Fruit fly (Drosophila melanogaster) whole organism, embryonic: Measurements from ENCODE around the gene puc.

Experiments
- B-H2 ChIP-seq: fragments of 200-800 bp; sonication (Bioruptor generic); optimal IDR thresholded peaks from 2 replicates; lab custom pipeline; 2018; ENCODE audit warnings: missing biosample characterization, mild to moderate bottlenecking, missing genetic modification characterization
- CG10147 ChIP-seq: fragments of 200-800 bp; sonication (Bioruptor generic); optimal IDR thresholded peaks from 2 replicates; lab custom pipeline; 2019; ENCODE audit warnings: missing biosample characterization, mild to moderate bottlenecking, missing genetic modification characterization, moderate library complexity
- CG10431 ChIP-seq: fragments of 200-800 bp; sonication (Bioruptor generic); optimal IDR thresholded peaks from 3 replicates; lab custom pipeline; 2018; ENCODE audit warnings: missing biosample characterization, mild to moderate bottlenecking, missing genetic modification characterization
- CG10979 ChIP-seq: fragments of 200-800 bp; sonication (Bioruptor generic); optimal IDR thresholded peaks from 2 replicates; lab custom pipeline; 2018; ENCODE audit warnings: missing biosample characterization, mild to moderate bottlenecking, missing genetic modification characterization, moderate library complexity
- CG11085 ChIP-seq: fragments of 200-800 bp; sonication (Bioruptor generic); IDR thresholded peaks from 2 replicates; pipeline ENCODE4 v1.3.6; 2022; ENCODE audit warnings: missing biosample characterization, missing genetic modification characterization
- CG11560 ChIP-seq: fragments of 200-800 bp; sonication (Bioruptor generic); IDR thresholded peaks from 3 replicates; pipeline ENCODE4 v1.3.6; 2022; ENCODE audit warnings: missing biosample characterization, missing genetic modification characterization
- CG11695 ChIP-seq: fragments of 200-800 bp; sonication (Bioruptor generic); IDR thresholded peaks from 3 replicates; pipeline ENCODE4 v1.3.6; 2022; ENCODE audit warnings: missing biosample characterization, missing genetic modification characterization
- CG12071 ChIP-seq: fragments of 200-800 bp; sonication (Bioruptor generic); optimal IDR thresholded peaks from 3 replicates; lab custom pipeline; 2018; ENCODE audit warnings: missing biosample characterization, mild to moderate bottlenecking, missing genetic modification characterization
- CG12299 ChIP-seq: fragments of 200-800 bp; sonication (Bioruptor generic); optimal IDR thresholded peaks from 2 replicates; lab custom pipeline; 2018; ENCODE audit warnings: missing biosample characterization, mild to moderate bottlenecking, missing genetic modification characterization
- CG1603 ChIP-seq: fragments of 200-800 bp; sonication (Bioruptor generic); optimal IDR thresholded peaks from 2 replicates; lab custom pipeline; 2019; ENCODE audit warnings: missing biosample characterization, mild to moderate bottlenecking, missing genetic modification characterization, moderate library complexity
- CG16813 ChIP-seq: fragments of 200-800 bp; sonication (Bioruptor generic); IDR thresholded peaks from 3 replicates; pipeline ENCODE4 v1.3.6; 2022; ENCODE audit warnings: missing biosample characterization, missing genetic modification characterization; ENCODE audit not compliant: partially characterized antibody
- CG32767 ChIP-seq: fragments of 200-800 bp; sonication (Bioruptor generic); IDR thresholded peaks from 2 replicates; pipeline ENCODE4 v1.3.6; 2022; ENCODE audit warnings: missing biosample characterization, missing genetic modification characterization
- CG34224 ChIP-seq: fragments of 200-800 bp; sonication (Bioruptor generic); IDR thresholded peaks from 3 replicates; pipeline ENCODE4 v1.3.6; 2022; ENCODE audit warnings: missing biosample characterization, missing genetic modification characterization; ENCODE audit not compliant: partially characterized antibody
- CG4282 ChIP-seq: fragments of 200-800 bp; sonication (Bioruptor generic); optimal IDR thresholded peaks from 2 replicates; lab custom pipeline; 2016; ENCODE audit warnings: missing biosample characterization, missing genetic modification characterization
- CG4617 ChIP-seq: fragments of 200-800 bp; sonication (Bioruptor generic); optimal IDR thresholded peaks from 3 replicates; lab custom pipeline; 2016; ENCODE audit warnings: missing biosample characterization, missing genetic modification characterization, borderline replicate concordance
- CG5953 ChIP-seq: fragments of 200-800 bp; sonication (Bioruptor generic); IDR thresholded peaks from 2 replicates; pipeline ENCODE4 v1.3.6; 2022; ENCODE audit warnings: missing biosample characterization, missing genetic modification characterization
- CG6254 ChIP-seq: fragments of 200-800 bp; sonication (Bioruptor generic); optimal IDR thresholded peaks from 3 replicates; lab custom pipeline; 2017; ENCODE audit warnings: mild to moderate bottlenecking, missing biosample characterization, missing genetic modification reagents, missing genetic modification characterization
- CG6272 ChIP-seq: fragments of 200-800 bp; sonication (Bioruptor generic); IDR thresholded peaks from 2 replicates; pipeline ENCODE4 v1.3.6; 2022; ENCODE audit warnings: missing biosample characterization, missing genetic modification characterization
- CG6765 ChIP-seq: fragments of 200-800 bp; sonication (Bioruptor generic); optimal IDR thresholded peaks from 3 replicates; lab custom pipeline; 2017; ENCODE audit warnings: missing biosample characterization, mild to moderate bottlenecking, missing genetic modification characterization
- CG7987 ChIP-seq: fragments of 200-800 bp; sonication (Bioruptor generic); optimal IDR thresholded peaks from 2 replicates; lab custom pipeline; 2018; ENCODE audit warnings: missing biosample characterization, mild to moderate bottlenecking, missing genetic modification characterization, moderate library complexity
- CG8765 ChIP-seq: fragments of 200-800 bp; sonication (Bioruptor generic); IDR thresholded peaks from 2 replicates; pipeline ENCODE4 v1.3.6; 2022; ENCODE audit warnings: missing biosample characterization, missing genetic modification characterization
- Chrac-16 ChIP-seq: fragments of 200-800 bp; sonication (Bioruptor generic); optimal IDR thresholded peaks from 3 replicates; lab custom pipeline; 2016; ENCODE audit warnings: missing biosample characterization, missing genetic modification characterization
- Dip3 ChIP-seq: fragments of 200-800 bp; sonication (Bioruptor generic); optimal IDR thresholded peaks from 3 replicates; lab custom pipeline; 2016; ENCODE audit warnings: missing biosample characterization, missing genetic modification characterization
- Dp ChIP-seq: fragments of 200-800 bp; sonication (Bioruptor generic); optimal IDR thresholded peaks from 2 replicates; lab custom pipeline; 2018; ENCODE audit warnings: missing biosample characterization, mild to moderate bottlenecking, missing genetic modification characterization, moderate library complexity
- Eip74EF ChIP-seq, 2 experiments: fragments of 200-800 bp in 1 of 2; fragments of >200 bp in 1 of 2; sonication (Bioruptor generic) in 1 of 2; optimal IDR thresholded peaks; 2 replicates each; lab custom pipeline; 2017 to 2019; ENCODE audit warnings: missing biosample characterization in 2 of 2, missing genetic modification characterization in 2 of 2, mild to moderate bottlenecking in 1 of 2, moderate library complexity in 1 of 2
- HLH4C ChIP-seq: fragments of 200-800 bp; sonication (Bioruptor generic); IDR thresholded peaks from 3 replicates; pipeline ENCODE4 v1.3.6; 2022; ENCODE audit warnings: missing biosample characterization, missing genetic modification characterization; ENCODE audit not compliant: partially characterized antibody
- Hmx ChIP-seq: fragments of 200-800 bp; sonication (Bioruptor generic); optimal IDR thresholded peaks from 2 replicates; lab custom pipeline; 2016; ENCODE audit warnings: missing biosample characterization, missing genetic modification characterization
- Nf-YC ChIP-seq: fragments of 200-800 bp; optimal IDR thresholded peaks from 3 replicates; lab custom pipeline; 2019; ENCODE audit warnings: missing biosample characterization, mild to moderate bottlenecking, missing genetic modification characterization, moderate library complexity
- Sry-β ChIP-seq: fragments of 200-800 bp; sonication (Bioruptor generic); optimal IDR thresholded peaks from 2 replicates; lab custom pipeline; 2018; ENCODE audit warnings: missing biosample characterization, mild to moderate bottlenecking, missing genetic modification characterization, moderate library complexity
- Stat92E ChIP-seq, 3 experiments: fragments of >200 bp in 2 of 3; fragments of 200-800 bp in 1 of 3; sonication (Bioruptor generic) in 1 of 3; optimal IDR thresholded peaks; 2 replicates each; lab custom pipeline; 2017 to 2019; ENCODE audit warnings: missing biosample characterization in 3 of 3, missing genetic modification characterization in 3 of 3, mild to moderate bottlenecking in 1 of 3, moderate library complexity in 1 of 3
- Trl ChIP-seq, 3 experiments: fragments of >200 bp in 2 of 3; fragments of 200-800 bp in 1 of 3; sonication (Bioruptor generic) in 1 of 3; optimal IDR thresholded peaks; 2 replicates in 1 of 3; 3 replicates in 2 of 3; lab custom pipeline; 2016 to 2017; ENCODE audit warnings: missing biosample characterization in 1 of 3, missing genetic modification characterization in 1 of 3
- al ChIP-seq: fragments of 200-800 bp; sonication (Bioruptor generic); IDR thresholded peaks from 2 replicates; pipeline ENCODE4 v1.3.6; 2022; ENCODE audit warnings: missing biosample characterization, missing genetic modification characterization
- dan ChIP-seq: fragments of 200-800 bp; sonication (Bioruptor generic); IDR thresholded peaks from 2 replicates; pipeline ENCODE4 v1.3.6; 2022; ENCODE audit warnings: missing biosample characterization, missing genetic modification characterization
- dmrt99B ChIP-seq: fragments of 200-800 bp; sonication (Bioruptor generic); optimal IDR thresholded peaks from 2 replicates; lab custom pipeline; 2018; ENCODE audit warnings: missing biosample characterization, mild to moderate bottlenecking, missing genetic modification characterization, moderate library complexity
- fd64A ChIP-seq: fragments of 200-800 bp; sonication (Bioruptor generic); optimal IDR thresholded peaks from 3 replicates; lab custom pipeline; 2018; ENCODE audit warnings: missing biosample characterization, mild to moderate bottlenecking, missing genetic modification characterization
- fru ChIP-seq: fragments of >200 bp; optimal IDR thresholded peaks from 2 replicates; lab custom pipeline; 2017
- ftz-f1 ChIP-seq: fragments of 200-800 bp; sonication (Bioruptor generic); optimal IDR thresholded peaks from 2 replicates; lab custom pipeline; 2016; ENCODE audit warnings: missing biosample characterization, missing genetic modification characterization
- gro ChIP-seq: fragments of 200-800 bp; sonication (Bioruptor generic); optimal IDR thresholded peaks from 2 replicates; lab custom pipeline; 2016; ENCODE audit warnings: missing biosample characterization, missing genetic modification characterization
- repo ChIP-seq: fragments of 200-800 bp; sonication (Bioruptor generic); optimal IDR thresholded peaks from 2 replicates; lab custom pipeline; 2016; ENCODE audit warnings: missing biosample characterization, missing genetic modification characterization
- salm ChIP-seq: fragments of 200-800 bp; sonication (Bioruptor generic); optimal IDR thresholded peaks from 2 replicates; lab custom pipeline; 2018; ENCODE audit warnings: missing biosample characterization, mild to moderate bottlenecking, missing genetic modification characterization
- scrt ChIP-seq: fragments of 200-800 bp; sonication (Bioruptor generic); optimal IDR thresholded peaks from 2 replicates; lab custom pipeline; 2018; ENCODE audit warnings: missing biosample characterization, mild to moderate bottlenecking, missing genetic modification characterization, moderate library complexity
- sim ChIP-seq: fragments of 200-800 bp; sonication (Bioruptor generic); IDR thresholded peaks from 2 replicates; pipeline ENCODE4 v1.3.6; 2022; ENCODE audit warnings: missing biosample characterization, missing genetic modification characterization
- slou ChIP-seq: fragments of 200-800 bp; sonication (Bioruptor generic); optimal IDR thresholded peaks from 3 replicates; lab custom pipeline; 2016; ENCODE audit warnings: missing biosample characterization, missing genetic modification characterization
- sr ChIP-seq: fragments of 200-800 bp; sonication (Bioruptor generic); IDR thresholded peaks from 3 replicates; pipeline ENCODE4 v1.3.6; 2022; ENCODE audit warnings: missing biosample characterization, missing genetic modification characterization
- tll ChIP-seq, 2 experiments: fragments of 200-800 bp in 1 of 2; fragments of >200 bp in 1 of 2; sonication (Bioruptor generic) in 1 of 2; optimal IDR thresholded peaks; 2 replicates each; lab custom pipeline; 2017 to 2019; ENCODE audit warnings: missing biosample characterization in 2 of 2, missing genetic modification characterization in 2 of 2, mild to moderate bottlenecking in 1 of 2, moderate library complexity in 1 of 2
- tna ChIP-seq: fragments of 200-800 bp; sonication (Bioruptor generic); IDR thresholded peaks from 2 replicates; pipeline ENCODE4 v1.3.6; 2022; ENCODE audit warnings: missing biosample characterization, missing genetic modification characterization; ENCODE audit not compliant: partially characterized antibody
- wdn ChIP-seq: fragments of 200-800 bp; sonication (Bioruptor generic); IDR thresholded peaks from 2 replicates; pipeline ENCODE4 v1.3.6; 2022; ENCODE audit warnings: missing biosample characterization, missing genetic modification characterization

puc gene

DNA sequence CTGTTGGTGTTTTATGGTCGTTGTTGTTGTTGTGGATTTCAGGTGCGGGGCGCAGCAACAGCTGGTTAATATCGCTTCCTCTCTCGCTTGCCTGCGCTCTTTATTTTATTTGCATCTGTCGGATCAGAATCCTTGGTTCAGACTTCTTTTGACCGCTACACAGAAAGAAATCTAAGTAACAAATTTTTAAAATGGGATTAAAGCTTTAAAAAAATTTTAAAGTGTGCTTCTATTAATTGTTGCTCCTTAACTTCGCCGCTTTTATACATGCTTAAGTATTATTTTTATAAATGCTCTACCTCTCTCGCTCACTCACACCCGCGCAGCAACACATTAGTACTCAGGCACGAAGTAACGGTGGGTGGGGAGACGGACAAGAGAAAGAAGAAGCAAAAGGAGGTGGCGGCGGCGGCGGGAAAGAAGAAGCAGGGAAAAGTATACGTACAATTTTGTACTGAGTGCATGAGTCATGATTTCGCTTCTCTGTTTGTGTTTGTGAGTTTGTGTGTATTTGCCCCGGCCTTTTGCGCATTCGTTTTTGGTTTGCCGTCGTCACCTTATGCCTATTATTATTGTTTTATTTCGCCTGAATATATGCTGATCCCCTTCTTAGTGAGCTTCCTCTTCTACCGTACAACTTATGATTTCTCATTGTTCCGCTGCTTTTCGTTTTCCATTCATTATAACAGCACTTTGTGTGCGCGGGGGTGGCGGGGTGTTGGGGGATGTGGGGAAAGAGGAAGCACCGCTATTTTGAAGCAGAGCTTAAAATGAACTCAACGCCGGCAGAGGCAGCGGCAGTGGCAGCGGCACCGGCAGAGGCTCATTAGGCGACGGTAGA lies 8.9 kb downstream of the puc start (continued):
- TF ChIP-seq CG6765, result peak; percentile 37
- TF ChIP-seq Sry-β, result peak; percentile 12
- peak; percentile 70 for TF ChIP-seq CG6254 (GFP tag; lab: Kevin White, UChicago)
- peak; percentile 74 for TF ChIP-seq Chrac-16 (GFP tag; lab: Kevin White, UChicago)
- TF ChIP-seq CG6272, result peak; percentile 60
- 0 out of 2 replicates have a peak, but pooled peaks have one; percentile 12 for TF ChIP-seq dan (GFP tag; lab: Robert Waterston, UW)
- peak; percentile 37 for TF ChIP-seq slou (GFP tag; lab: Kevin White, UChicago)
- peak; percentile 79 for TF ChIP-seq CG12299 (tag; lab: Kevin White, UChicago)
- TF ChIP-seq CG8765 (GFP tag; lab: Robert Waterston, UW), result peak; percentile 69
- no peak for TF ChIP-seq Stat92E (GFP tag; optimal IDR thresholded peaks at IDR 0.05; lab: Kevin White, UChicago)
- peak; percentile 72 for TF ChIP-seq repo
- peak; percentile 55 for TF ChIP-seq CG12071 (GFP tag; lab: Kevin White, UChicago)
- TF ChIP-seq Nf-YC (tag; lab: Kevin White, UChicago), result peak; percentile 31
- TF ChIP-seq B-H2 (GFP tag; lab: Kevin White, UChicago), result peak; percentile 26
- TF ChIP-seq CG7987 (GFP tag; lab: Kevin White, UChicago), result peak; percentile 50
- 0 out of 3 replicates have a peak, but pooled peaks have one; percentile 38 for TF ChIP-seq CG11560 (tag; lab: Robert Waterston, UW)
- peak; percentile 90 for TF ChIP-seq scrt
- TF ChIP-seq CG32767 (GFP tag; lab: Robert Waterston, UW), result peak; percentile 60
- TF ChIP-seq HLH4C (GFP tag; lab: Robert Waterston, UW), result no peak
- TF ChIP-seq CG4617 (GFP tag; lab: Kevin White, UChicago), result peak; percentile 41
- no peak for TF ChIP-seq CG16813 (GFP tag; lab: Robert Waterston, UW)
- TF ChIP-seq dmrt99B (tag; lab: Kevin White, UChicago), result peak; percentile 86
- TF ChIP-seq CG11085 (GFP tag; lab: Robert Waterston, UW), result peak; percentile 55; the same call in 1 of the 2 replicates
- TF ChIP-seq sim (GFP tag; lab: Robert Waterston, UW), result peak; percentile 82
- peak; percentile 66 for TF ChIP-seq ftz-f1 (GFP tag; lab: Kevin White, UChicago)
- TF ChIP-seq CG10147 (GFP tag; lab: Kevin White, UChicago), result peak; percentile 71
- TF ChIP-seq CG4282 (GFP tag; lab: Kevin White, UChicago), result peak; percentile 28
- TF ChIP-seq CG34224 (GFP tag; lab: Robert Waterston, UW), result no peak
- peak in 1 of 2 experiments; percentile 19 for TF ChIP-seq tll (GFP tag; optimal IDR thresholded peaks at IDR 0.05; lab: Kevin White, UChicago)
- TF ChIP-seq fd64A (GFP tag; lab: Kevin White, UChicago), result peak; percentile 64
- TF ChIP-seq wdn (GFP tag; lab: Robert Waterston, UW), result peak; percentile 82
- peak; percentile 89 for TF ChIP-seq CG10979 (tag; lab: Kevin White, UChicago)
- TF ChIP-seq al (GFP tag; lab: Robert Waterston, UW), result peak; percentile 58
- TF ChIP-seq sr (GFP tag; lab: Robert Waterston, UW), result peak; percentile 62; the same call in 2 of the 3 replicates
- no peak for TF ChIP-seq fru (lab: Kevin White, UChicago)
- peak; percentile 85 for TF ChIP-seq CG11695 (GFP tag; lab: Robert Waterston, UW)
- no peak for TF ChIP-seq Dp (GFP tag; lab: Kevin White, UChicago)
- peak; percentile 70 for TF ChIP-seq Dip3
- no peak for TF ChIP-seq tna (GFP tag; lab: Robert Waterston, UW)
- peak; percentile 70 for TF ChIP-seq CG1603 (tag; lab: Kevin White, UChicago)
- TF ChIP-seq Trl (optimal IDR thresholded peaks at IDR 0.05; lab: Kevin White, UChicago), result peak in 1 of 2 experiments; percentile 5
- TF ChIP-seq Trl (GFP tag; optimal IDR thresholded peaks at IDR 0.05; lab: Kevin White, UChicago), result peak; percentile 71
- TF ChIP-seq Hmx (GFP tag; lab: Kevin White, UChicago), result peak; percentile 49
- peak; percentile 94 for TF ChIP-seq gro
- peak in 1 of 2 experiments; percentile 24 for TF ChIP-seq Eip74EF (GFP tag; optimal IDR thresholded peaks at IDR 0.05; lab: Kevin White, UChicago)
- TF ChIP-seq CG5953 (GFP tag; lab: Robert Waterston, UW), result peak; percentile 65
- TF ChIP-seq salm (tag; lab: Kevin White, UChicago), result peak; percentile 70
- no peak for TF ChIP-seq CG10431 (GFP tag; lab: Kevin White, UChicago)
